Fruit fly (Drosophila melanogaster) whole organism, adult: ENCODE measurements around the gene CG3726.

ENCODE experiments used
- CG11617 ChIP-seq: fragments of 200-800 bp; sonication (Bioruptor generic); optimal IDR thresholded peaks from 2 replicates; lab custom pipeline; 2017; ENCODE audit warnings: mild to moderate bottlenecking, missing biosample characterization, missing genetic modification reagents, missing genetic modification characterization
- CG12768 ChIP-seq: fragments of 200-800 bp; sonication (Bioruptor generic); optimal IDR thresholded peaks from 2 replicates; lab custom pipeline; 2017; ENCODE audit warnings: missing biosample characterization, missing genetic modification characterization, mild to moderate bottlenecking, moderate library complexity, missing genetic modification reagents
- CG14711 ChIP-seq: fragments of 200-800 bp; sonication (Bioruptor generic); optimal IDR thresholded peaks from 2 replicates; lab custom pipeline; 2018; ENCODE audit warnings: missing biosample characterization, mild to moderate bottlenecking, missing genetic modification characterization, moderate library complexity
- CG1620 ChIP-seq: fragments of 200-800 bp; sonication (Bioruptor generic); optimal IDR thresholded peaks from 2 replicates; lab custom pipeline; 2016; ENCODE audit warnings: missing biosample characterization, missing genetic modification characterization
- CG33017 ChIP-seq: fragments of 200-800 bp; sonication (Bioruptor generic); optimal IDR thresholded peaks from 2 replicates; lab custom pipeline; 2018; ENCODE audit warnings: missing biosample characterization, mild to moderate bottlenecking, missing genetic modification characterization, moderate library complexity
- CG5204 ChIP-seq: fragments of 200-800 bp; sonication (Bioruptor generic); optimal IDR thresholded peaks from 2 replicates; lab custom pipeline; 2016; ENCODE audit warnings: missing biosample characterization, missing genetic modification characterization
- CG7045 ChIP-seq: fragments of 200-800 bp; sonication (Bioruptor generic); optimal IDR thresholded peaks from 2 replicates; lab custom pipeline; 2017; ENCODE audit warnings: missing biosample characterization, mild to moderate bottlenecking, missing genetic modification characterization
- CG7101 ChIP-seq: fragments of 200-800 bp; sonication (Bioruptor generic); optimal IDR thresholded peaks from 2 replicates; lab custom pipeline; 2018; ENCODE audit warnings: missing biosample characterization, mild to moderate bottlenecking, missing genetic modification characterization, moderate library complexity
- Clk ChIP-seq: fragments of 200-800 bp; sonication (Bioruptor generic); optimal IDR thresholded peaks from 2 replicates; lab custom pipeline; 2017; ENCODE audit warnings: missing biosample characterization, missing genetic modification characterization
- Crg-1 ChIP-seq: fragments of 200-800 bp; sonication (Bioruptor generic); optimal IDR thresholded peaks from 2 replicates; lab custom pipeline; 2016; ENCODE audit warnings: missing biosample characterization, missing genetic modification characterization
- Hr96 ChIP-seq: fragments of 200-800 bp; sonication (Bioruptor generic); optimal IDR thresholded peaks from 2 replicates; lab custom pipeline; 2016; ENCODE audit warnings: missing biosample characterization, missing genetic modification characterization
- Mnt ChIP-seq: fragments of 200-800 bp; sonication (Bioruptor generic); optimal IDR thresholded peaks from 2 replicates; lab custom pipeline; 2016; ENCODE audit warnings: missing biosample characterization, mild to moderate bottlenecking, missing genetic modification characterization
- bab1 ChIP-seq: fragments of 200-800 bp; sonication (Bioruptor generic); optimal IDR thresholded peaks from 3 replicates; lab custom pipeline; 2019; ENCODE audit warnings: missing biosample characterization, mild to moderate bottlenecking, missing genetic modification characterization, moderate library complexity
- cic ChIP-seq: fragments of 200-800 bp; sonication (Bioruptor generic); optimal IDR thresholded peaks from 2 replicates; lab custom pipeline; 2017; ENCODE audit warnings: missing biosample characterization, mild to moderate bottlenecking, missing genetic modification characterization, moderate library complexity
- cnc ChIP-seq, 2 experiments: fragments of >200 bp; optimal IDR thresholded peaks; 2 replicates each; lab custom pipeline; 2017
- kay ChIP-seq: fragments of 200-800 bp; sonication (Bioruptor generic); peaks from one replicate; lab custom pipeline; 2016; ENCODE audit warnings: missing biosample characterization, missing genetic modification characterization, borderline replicate concordance
- ovo ChIP-seq: fragments of 200-800 bp; sonication (Bioruptor generic); optimal IDR thresholded peaks from 2 replicates; lab custom pipeline; 2016; ENCODE audit warnings: missing biosample characterization, missing genetic modification characterization
- pad ChIP-seq: fragments of 200-800 bp; sonication (Bioruptor generic); optimal IDR thresholded peaks from 3 replicates; lab custom pipeline; 2017; ENCODE audit warnings: missing biosample characterization, missing genetic modification characterization, mild to moderate bottlenecking, moderate library complexity, missing genetic modification reagents
- tj ChIP-seq: fragments of 200-800 bp; sonication (Bioruptor generic); optimal IDR thresholded peaks from 3 replicates; lab custom pipeline; 2017; ENCODE audit warnings: missing biosample characterization, mild to moderate bottlenecking, missing genetic modification characterization, moderate library complexity
- toe ChIP-seq: fragments of 200-800 bp; sonication (Bioruptor generic); optimal IDR thresholded peaks from 2 replicates; lab custom pipeline; 2016; ENCODE audit warnings: missing biosample characterization, missing genetic modification characterization

Gene CG3726

dm6 chrX:5917310-5917988, 552 bp downstream of the CG3726 start:
- TF ChIP-seq tj (GFP tag; lab: Kevin White, UChicago): peak; percentile 91
- no peak for TF ChIP-seq cic (GFP tag; lab: Kevin White, UChicago)
- TF ChIP-seq cnc (optimal IDR thresholded peaks at IDR 0.05; lab: Kevin White, UChicago): no peak

- peak; percentile 94 for TF ChIP-seq Mnt
- TF ChIP-seq Crg-1 (GFP tag; lab: Kevin White, UChicago): peak; percentile 98
- peak; percentile 91 for TF ChIP-seq bab1 (GFP tag; lab: Kevin White, UChicago)
- peak; percentile 88 for TF ChIP-seq CG5204
- TF ChIP-seq Clk (GFP tag; lab: Kevin White, UChicago): peak; percentile 81
- TF ChIP-seq CG7045 (GFP tag; lab: Kevin White, UChicago): peak; percentile 92
- TF ChIP-seq CG14711: peak; percentile 96
- TF ChIP-seq kay (GFP tag; lab: Kevin White, UChicago): peak; percentile 96
- peak; percentile 96 for TF ChIP-seq CG33017 (tag; lab: Kevin White, UChicago)
- TF ChIP-seq CG1620 (GFP tag; lab: Kevin White, UChicago): peak; percentile 94
- peak; percentile 88 for TF ChIP-seq toe
- TF ChIP-seq cnc (optimal IDR thresholded peaks at IDR 0.05; lab: Kevin White, UChicago): no peak
- peak; percentile 81 for TF ChIP-seq tj (GFP tag; lab: Kevin White, UChicago)
- TF ChIP-seq CG11617 (GFP tag; lab: Kevin White, UChicago): peak; percentile 94
- TF ChIP-seq CG7101 (tag; lab: Kevin White, UChicago): peak; percentile 99
- TF ChIP-seq CG12768 (GFP tag; lab: Kevin White, UChicago): peak; percentile 96
- TF ChIP-seq Hr96 (GFP tag; lab: Kevin White, UChicago): peak; percentile 97
- peak; percentile 94 for TF ChIP-seq pad (GFP tag; lab: Kevin White, UChicago)
- peak; percentile 90 for TF ChIP-seq cic (GFP tag; lab: Kevin White, UChicago)
- TF ChIP-seq ovo (GFP tag; lab: Kevin White, UChicago): peak; percentile 38
These were observed 1.7 kb downstream of the CG3726 start for dm6 chrX:5918499-5919126.

- TF ChIP-seq CG33017 (tag; lab: Kevin White, UChicago): peak; percentile 31
- TF ChIP-seq ovo (GFP tag; lab: Kevin White, UChicago): no peak
- no peak for TF ChIP-seq CG12768 (GFP tag; lab: Kevin White, UChicago)
- TF ChIP-seq Crg-1 (GFP tag; lab: Kevin White, UChicago): no peak
- TF ChIP-seq Mnt: peak; percentile 49
- peak; percentile 44 for TF ChIP-seq kay (GFP tag; lab: Kevin White, UChicago)
- TF ChIP-seq Hr96 (GFP tag; lab: Kevin White, UChicago): no peak
- peak; percentile 69 for TF ChIP-seq CG11617 (GFP tag; lab: Kevin White, UChicago)
- TF ChIP-seq CG14711: peak; percentile 35
- TF ChIP-seq Clk (GFP tag; lab: Kevin White, UChicago): no peak
- peak; percentile 3 for TF ChIP-seq pad (GFP tag; lab: Kevin White, UChicago)
- TF ChIP-seq cnc (optimal IDR thresholded peaks at IDR 0.05; lab: Kevin White, UChicago): no peak
- TF ChIP-seq toe: no peak
- peak; percentile 69 for TF ChIP-seq CG7101 (tag; lab: Kevin White, UChicago)
- no peak for TF ChIP-seq CG7045 (GFP tag; lab: Kevin White, UChicago)
- peak; percentile 45 for TF ChIP-seq CG5204
- TF ChIP-seq CG1620 (GFP tag; lab: Kevin White, UChicago): no peak
- peak; percentile 67 for TF ChIP-seq cic (GFP tag; lab: Kevin White, UChicago)
- no peak for TF ChIP-seq bab1 (GFP tag; lab: Kevin White, UChicago)
- TF ChIP-seq tj (GFP tag; lab: Kevin White, UChicago): peak; percentile 55
These were observed 4.0 kb downstream of the CG3726 start for dm6 chrX:5920932-5921331.

- TF ChIP-seq cic (GFP tag; lab: Kevin White, UChicago): no peak
- no peak for TF ChIP-seq Clk (GFP tag; lab: Kevin White, UChicago)
- no peak for TF ChIP-seq CG12768 (GFP tag; lab: Kevin White, UChicago)
- no peak for TF ChIP-seq CG7101 (tag; lab: Kevin White, UChicago)
- TF ChIP-seq CG5204: no peak
- no peak for TF ChIP-seq CG14711
- no peak for TF ChIP-seq CG11617 (GFP tag; lab: Kevin White, UChicago)
- no peak for TF ChIP-seq Hr96 (GFP tag; lab: Kevin White, UChicago)
- TF ChIP-seq CG7045 (GFP tag; lab: Kevin White, UChicago): no peak
- TF ChIP-seq kay (GFP tag; lab: Kevin White, UChicago): no peak
- TF ChIP-seq pad (GFP tag; lab: Kevin White, UChicago): no peak
- no peak for TF ChIP-seq bab1 (GFP tag; lab: Kevin White, UChicago)
These were observed 5.2 kb downstream of the CG3726 start for dm6 chrX:5922057-5922456.

dm6 chrX:5923124-5923523, 6.2 kb downstream of the CG3726 start:
- TF ChIP-seq kay (GFP tag; lab: Kevin White, UChicago) (no peak), pad (GFP tag; lab: Kevin White, UChicago) (no peak)

- TF ChIP-seq toe (no peak), tj (GFP tag; lab: Kevin White, UChicago) (no peak), CG1620 (GFP tag; lab: Kevin White, UChicago) (no peak), kay (GFP tag; lab: Kevin White, UChicago) (no peak), CG11617 (GFP tag; lab: Kevin White, UChicago) (no peak), Hr96 (GFP tag; lab: Kevin White, UChicago) (no peak), cnc (optimal IDR thresholded peaks at IDR 0.05; lab: Kevin White, UChicago) (no peak), Crg-1 (GFP tag; lab: Kevin White, UChicago) (no peak), CG7045 (GFP tag; lab: Kevin White, UChicago) (no peak), Clk (GFP tag; lab: Kevin White, UChicago) (no peak), cic (GFP tag; lab: Kevin White, UChicago) (no peak), CG5204 (no peak), Mnt (no peak), CG14711 (no peak)
These were observed 7.5 kb downstream of the CG3726 start for dm6 chrX:5924378-5924777.
